Worm (Caenorhabditis elegans) whole organism, young adult: Measurements from ENCODE around the gene ttc-39B.

ENCODE experiments used
- F49E8.2 ChIP-seq: sonication (generic microtip); optimal IDR thresholded peaks from 3 replicates; lab custom pipeline; 2017; ENCODE audit warnings: missing genetic modification characterization, mild to moderate bottlenecking, missing compliant biosample characterization, antibody characterized with exemption, moderate library complexity; ENCODE audit not compliant: insufficient read depth
- F52B5.7 ChIP-seq: sonication (generic microtip); optimal IDR thresholded peaks from 2 replicates; lab custom pipeline; 2016; ENCODE audit warnings: mild to moderate bottlenecking, missing genetic modification characterization, missing compliant biosample characterization
- tbp1 ChIP-seq: fragments of 200-800 bp; sonication (Bioruptor generic); optimal IDR thresholded peaks from 2 replicates; lab custom pipeline; 2018; ENCODE audit warnings: mild to moderate bottlenecking, missing genetic modification characterization, missing compliant biosample characterization

DNA sequence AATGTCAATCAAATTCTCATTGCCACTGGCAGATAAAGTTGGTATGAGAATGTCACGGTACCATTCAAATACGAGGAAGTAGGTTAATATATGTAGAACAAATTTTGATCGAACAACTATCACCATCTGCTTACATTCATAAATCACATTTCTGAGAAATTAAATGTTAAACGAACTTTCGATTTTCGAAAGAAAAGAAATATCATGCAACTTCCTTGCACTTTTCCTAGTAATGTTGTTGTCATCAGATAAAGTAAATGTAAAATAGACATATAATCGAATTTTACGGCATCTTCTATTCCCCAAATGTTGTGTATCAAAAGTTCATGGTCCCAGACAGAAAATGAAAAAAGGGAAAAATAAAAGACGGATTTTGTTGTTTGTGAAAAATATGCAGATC is 22.3 kb downstream of the ttc-39B start:
- TF ChIP-seq tbp1 (GFP tag; lab: Kevin White, UChicago) (no peak), F52B5.7 (tag; lab: Kevin White, UChicago) (no peak), F49E8.2 (tag; lab: Kevin White, UChicago) (no peak)
